Worm (Caenorhabditis elegans) whole organism, mixed stage, embryonic: Measurements from ENCODE around the gene nlp-2.

ENCODE experiments used
- M03D4.4 ChIP-seq: sonication (generic microtip); optimal IDR thresholded peaks from 2 replicates; lab custom pipeline; 2017; ENCODE audit warnings: mild to moderate bottlenecking, missing genetic modification characterization, missing compliant biosample characterization
- bed-3 ChIP-seq: fragments of 200-800 bp; sonication (Bioruptor generic); optimal IDR thresholded peaks from 3 replicates; lab custom pipeline; 2018; ENCODE audit warnings: mild to moderate bottlenecking, missing genetic modification characterization, moderate library complexity, missing compliant biosample characterization
- blmp-1 ChIP-seq: fragments of 150-350 bp; optimal IDR thresholded peaks from 2 replicates; lab custom pipeline; 2014; ENCODE audit warnings: missing biosample characterization, missing genetic modification characterization
- ceh-39 ChIP-seq: fragments of 150-350 bp; optimal IDR thresholded peaks from 2 replicates; lab custom pipeline; 2014; ENCODE audit warnings: missing biosample characterization, missing genetic modification characterization
- ceh-43 ChIP-seq: fragments of 200-800 bp; sonication (Bioruptor generic); optimal IDR thresholded peaks from 2 replicates; lab custom pipeline; 2018; ENCODE audit warnings: mild to moderate bottlenecking, missing genetic modification characterization, moderate library complexity, missing compliant biosample characterization
- ceh-83 ChIP-seq: fragments of 200-800 bp; sonication (Bioruptor generic); optimal IDR thresholded peaks from 2 replicates; lab custom pipeline; 2018; ENCODE audit warnings: mild to moderate bottlenecking, missing genetic modification characterization, missing compliant biosample characterization
- ces-1 ChIP-seq: fragments of 150-350 bp; optimal IDR thresholded peaks from 2 replicates; lab custom pipeline; 2014; ENCODE audit warnings: missing biosample characterization, missing genetic modification reagents, missing genetic modification characterization
- cnd-1 ChIP-seq: fragments of 200-800 bp; sonication (Bioruptor generic); optimal IDR thresholded peaks from 2 replicates; lab custom pipeline; 2018; ENCODE audit warnings: mild to moderate bottlenecking, missing genetic modification characterization, missing compliant biosample characterization
- drap-1 ChIP-seq: fragments of 200-800 bp; sonication (Bioruptor generic); optimal IDR thresholded peaks from 3 replicates; lab custom pipeline; 2018; ENCODE audit warnings: mild to moderate bottlenecking, missing genetic modification characterization, missing compliant biosample characterization
- elt-1 ChIP-seq: sonication (generic microtip); optimal IDR thresholded peaks from 2 replicates; lab custom pipeline; 2017; ENCODE audit warnings: missing genetic modification characterization, mild to moderate bottlenecking, missing compliant biosample characterization, antibody characterized with exemption, moderate library complexity, borderline replicate concordance; ENCODE audit not compliant: insufficient read depth
- elt-3 ChIP-seq: fragments of 150-350 bp; optimal IDR thresholded peaks from 2 replicates; lab custom pipeline; 2014; ENCODE audit warnings: missing biosample characterization, missing genetic modification characterization
- flh-1 ChIP-seq: fragments of 200-800 bp; sonication (Bioruptor generic); optimal IDR thresholded peaks from 2 replicates; lab custom pipeline; 2018; ENCODE audit warnings: mild to moderate bottlenecking, missing genetic modification characterization, moderate library complexity, missing compliant biosample characterization
- ham-2 ChIP-seq: fragments of 200-800 bp; sonication (Bioruptor generic); optimal IDR thresholded peaks from 2 replicates; lab custom pipeline; 2018; ENCODE audit warnings: mild to moderate bottlenecking, missing genetic modification characterization, missing compliant biosample characterization
- hlh-1 ChIP-seq: fragments of 150-350 bp; optimal IDR thresholded peaks from 2 replicates; lab custom pipeline; 2014; ENCODE audit warnings: missing biosample characterization, missing genetic modification reagents, missing genetic modification characterization
- lin-13 ChIP-seq: fragments of 150-350 bp; optimal IDR thresholded peaks from 2 replicates; lab custom pipeline; 2014; ENCODE audit warnings: missing biosample characterization, missing genetic modification characterization
- lin-32 ChIP-seq: fragments of 200-800 bp; sonication (Bioruptor generic); optimal IDR thresholded peaks from 2 replicates; lab custom pipeline; 2018; ENCODE audit warnings: mild to moderate bottlenecking, missing genetic modification characterization, missing compliant biosample characterization
- lsy-2 ChIP-seq: fragments of 150-350 bp; optimal IDR thresholded peaks from 2 replicates; lab custom pipeline; 2014; ENCODE audit warnings: missing biosample characterization, missing genetic modification characterization
- mab-5 ChIP-seq: fragments of 150-350 bp; optimal IDR thresholded peaks from 2 replicates; lab custom pipeline; 2014; ENCODE audit warnings: missing biosample characterization, missing genetic modification characterization
- mep-1 ChIP-seq: fragments of 150-350 bp; optimal IDR thresholded peaks from 2 replicates; lab custom pipeline; 2017; ENCODE audit warnings: missing biosample characterization, missing genetic modification reagents, missing genetic modification characterization, inconsistent platforms
- mls-2 ChIP-seq: sonication (generic microtip); optimal IDR thresholded peaks from 2 replicates; lab custom pipeline; 2016; ENCODE audit warnings: mild to moderate bottlenecking, missing genetic modification characterization, moderate library complexity, missing compliant biosample characterization
- nhr-12 ChIP-seq: fragments of 150-350 bp; optimal IDR thresholded peaks from 2 replicates; lab custom pipeline; 2014; ENCODE audit warnings: missing biosample characterization, missing genetic modification characterization
- nhr-2 ChIP-seq: fragments of 150-350 bp; optimal IDR thresholded peaks from 2 replicates; lab custom pipeline; 2014; ENCODE audit warnings: missing biosample characterization, missing genetic modification characterization
- nhr-237 ChIP-seq: fragments of 150-350 bp; optimal IDR thresholded peaks from 2 replicates; lab custom pipeline; 2014; ENCODE audit warnings: missing biosample characterization, missing genetic modification characterization
- nhr-28 ChIP-seq: fragments of 150-350 bp; optimal IDR thresholded peaks from 2 replicates; lab custom pipeline; 2014; ENCODE audit warnings: missing biosample characterization, missing genetic modification characterization
- nhr-76 ChIP-seq: sonication (generic microtip); optimal IDR thresholded peaks from 2 replicates; lab custom pipeline; 2017; ENCODE audit warnings: missing biosample characterization, missing genetic modification characterization
- pha-4 ChIP-seq: fragments of 150-350 bp; optimal IDR thresholded peaks from 2 replicates; lab custom pipeline; 2018; ENCODE audit warnings: missing biosample characterization, missing genetic modification reagents, missing genetic modification characterization
- sem-2 ChIP-seq: fragments of 200-800 bp; sonication (Bioruptor generic); optimal IDR thresholded peaks from 2 replicates; lab custom pipeline; 2018; ENCODE audit warnings: mild to moderate bottlenecking, missing genetic modification characterization, missing compliant biosample characterization
- snpc-4 ChIP-seq: fragments of 150-350 bp; optimal IDR thresholded peaks from 2 replicates; lab custom pipeline; 2014; ENCODE audit warnings: missing biosample characterization, missing genetic modification characterization
- sptf-1 ChIP-seq: sonication (generic microtip); optimal IDR thresholded peaks from 2 replicates; lab custom pipeline; 2017; ENCODE audit warnings: mild to moderate bottlenecking, missing genetic modification characterization, moderate library complexity, missing compliant biosample characterization
- tbx-8 ChIP-seq: fragments of 200-800 bp; sonication (Bioruptor generic); optimal IDR thresholded peaks from 2 replicates; lab custom pipeline; 2018; ENCODE audit warnings: mild to moderate bottlenecking, missing genetic modification characterization, moderate library complexity, missing compliant biosample characterization
- unc-120 ChIP-seq: sonication (generic microtip); optimal IDR thresholded peaks from 2 replicates; lab custom pipeline; 2017; ENCODE audit warnings: missing genetic modification characterization, missing compliant biosample characterization; ENCODE audit not compliant: poor library complexity, severe bottlenecking
- unc-39 ChIP-seq: fragments of 150-350 bp; optimal IDR thresholded peaks from 2 replicates; lab custom pipeline; 2014; ENCODE audit warnings: missing biosample characterization, missing genetic modification characterization
- unc-62 ChIP-seq: fragments of 150-350 bp; optimal IDR thresholded peaks from 2 replicates; lab custom pipeline; 2014; ENCODE audit warnings: missing biosample characterization, missing genetic modification reagents, missing genetic modification characterization
- zip-8 ChIP-seq: fragments of 150-350 bp; optimal IDR thresholded peaks from 2 replicates; lab custom pipeline; 2014; ENCODE audit warnings: missing biosample characterization, missing genetic modification characterization
- ztf-11 ChIP-seq: fragments of 150-350 bp; optimal IDR thresholded peaks from 2 replicates; lab custom pipeline; 2014; ENCODE audit warnings: missing biosample characterization, missing genetic modification characterization

Gene nlp-2

DNA sequence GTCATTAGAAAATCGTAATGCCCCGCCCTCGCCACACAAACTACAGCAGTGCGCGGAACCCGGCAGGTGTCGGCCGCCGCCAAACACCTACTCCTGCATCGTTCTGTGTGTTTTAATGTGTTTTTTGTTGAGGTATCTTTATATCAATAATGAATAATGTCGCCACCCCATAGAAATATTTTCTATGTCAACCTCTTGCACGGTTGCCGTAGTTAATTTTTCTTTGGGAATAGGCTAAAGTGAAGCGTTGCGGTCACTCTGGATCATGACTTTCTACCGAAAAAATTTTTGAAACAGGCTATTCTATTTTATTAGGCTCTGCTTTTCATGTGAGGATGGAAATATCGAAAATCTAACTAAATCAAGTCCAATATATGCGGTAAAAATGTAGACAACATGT, 15.7 kb downstream of the nlp-2 start:
- TF ChIP-seq elt-1 (tag; lab: Kevin White, UChicago) (no peak), hlh-1 (no peak), mep-1 (no peak), zip-8 (tag; lab: Kevin White, UChicago) (no peak), sem-2 (GFP tag; lab: Kevin White, UChicago) (no peak), mls-2 (no peak), M03D4.4 (peak; percentile 4), snpc-4 (no peak), unc-120 (tag; lab: Kevin White, UChicago) (no peak), flh-1 (GFP tag; lab: Kevin White, UChicago) (no peak), ceh-39 (tag; lab: Kevin White, UChicago) (peak; percentile 30), lsy-2 (tag; lab: Kevin White, UChicago) (no peak)
- TF ChIP-seq, all 35 proteins: peak for 2

DNA sequence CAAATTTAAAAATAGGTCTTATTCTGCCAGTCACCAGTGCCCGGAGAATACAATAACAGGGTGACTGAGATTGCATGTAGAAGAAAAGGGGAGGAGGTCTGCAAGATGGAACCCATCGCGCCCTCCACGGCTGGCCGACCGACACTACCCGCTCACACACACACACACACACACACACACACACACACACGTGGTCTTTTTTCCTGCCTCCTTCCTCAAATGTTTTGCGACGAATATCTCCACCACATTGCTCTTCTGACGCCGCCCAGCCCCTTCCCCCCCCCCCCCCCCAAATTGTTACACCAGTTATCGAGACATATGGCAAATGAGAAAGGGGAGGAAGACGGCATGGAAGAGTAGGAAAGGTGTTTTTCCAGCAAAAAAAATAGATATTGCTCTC, 22.8 kb downstream of the nlp-2 start:
- TF ChIP-seq ceh-39 (tag; lab: Kevin White, UChicago) (no peak), ham-2 (GFP tag; lab: Kevin White, UChicago) (peak; percentile 2), ceh-43 (GFP tag; lab: Kevin White, UChicago) (no peak), bed-3 (GFP tag; lab: Kevin White, UChicago) (no peak), drap-1 (GFP tag; lab: Kevin White, UChicago) (peak; percentile 65), mep-1 (no peak), ceh-83 (GFP tag; lab: Kevin White, UChicago) (no peak), unc-120 (tag; lab: Kevin White, UChicago) (no peak), blmp-1 (tag; lab: Kevin White, UChicago) (no peak), tbx-8 (no peak), elt-1 (tag; lab: Kevin White, UChicago) (no peak), lin-32 (GFP tag; lab: Kevin White, UChicago) (peak; percentile 53), snpc-4 (no peak), unc-39 (tag; lab: Kevin White, UChicago) (no peak), lin-13 (tag; lab: Kevin White, UChicago) (no peak), unc-62 (GFP tag; lab: Kevin White, UChicago) (no peak), sem-2 (GFP tag; lab: Kevin White, UChicago) (no peak), flh-1 (GFP tag; lab: Kevin White, UChicago) (no peak), elt-3 (tag; lab: Kevin White, UChicago) (no peak), hlh-1 (no peak), M03D4.4 (peak; percentile 69), ztf-11 (tag; lab: Kevin White, UChicago) (no peak), mls-2 (no peak), nhr-237 (tag; lab: Kevin White, UChicago) (no peak), nhr-76 (tag; lab: Kevin White, UChicago) (no peak), cnd-1 (tag; lab: Kevin White, UChicago) (peak; percentile 65), pha-4 (tag; lab: Kevin White, UChicago) (no peak), nhr-12 (tag; lab: Kevin White, UChicago) (no peak), lsy-2 (tag; lab: Kevin White, UChicago) (no peak), sptf-1 (peak; percentile 83), mab-5 (no peak), nhr-2 (tag; lab: Kevin White, UChicago) (no peak), nhr-28 (tag; lab: Kevin White, UChicago) (no peak), zip-8 (tag; lab: Kevin White, UChicago) (no peak), ces-1 (GFP tag; lab: Kevin White, UChicago) (no peak)

DNA sequence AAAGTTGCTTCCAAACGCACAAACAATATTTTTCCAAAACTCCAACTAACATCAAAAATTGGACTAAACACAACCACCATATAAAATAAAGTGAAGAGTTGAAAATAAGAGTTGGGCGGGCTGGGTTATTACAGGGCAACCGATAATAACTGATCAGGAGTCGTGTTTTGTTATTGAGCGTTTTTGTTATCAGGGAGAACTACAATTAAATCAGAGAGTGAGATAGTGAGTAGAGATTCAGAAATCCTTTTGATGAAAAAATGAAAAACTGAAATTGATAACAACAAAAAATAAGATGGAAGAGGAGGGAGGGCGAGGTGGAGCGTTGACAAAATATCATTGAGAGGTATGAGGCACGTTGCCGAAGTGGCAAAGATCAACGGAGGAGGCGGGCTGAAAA, 24.0 kb downstream of the nlp-2 start:
- TF ChIP-seq mep-1: no peak
- no peak for TF ChIP-seq drap-1 (GFP tag; lab: Kevin White, UChicago)
- TF ChIP-seq unc-39 (tag; lab: Kevin White, UChicago): no peak
- no peak for TF ChIP-seq blmp-1 (tag; lab: Kevin White, UChicago)
- TF ChIP-seq lsy-2 (tag; lab: Kevin White, UChicago): no peak
- no peak for TF ChIP-seq ceh-43 (GFP tag; lab: Kevin White, UChicago)
- TF ChIP-seq sem-2 (GFP tag; lab: Kevin White, UChicago): no peak
- no peak for TF ChIP-seq snpc-4
- no peak for TF ChIP-seq unc-62 (GFP tag; lab: Kevin White, UChicago)
- TF ChIP-seq mab-5: no peak
- TF ChIP-seq nhr-237 (tag; lab: Kevin White, UChicago): no peak
- TF ChIP-seq, all 35 proteins: peak for 0
